Fruit fly (Drosophila melanogaster) whole organism, embryonic: ENCODE data around the gene Glut4EF.

Source experiments
- ATbp ChIP-seq: fragments of 200-800 bp; sonication (Bioruptor generic); optimal IDR thresholded peaks from 2 replicates; lab custom pipeline; 2017; ENCODE audit warnings: missing biosample characterization, mild to moderate bottlenecking, missing genetic modification characterization, missing genetic modification reagents
- Bdp1 ChIP-seq: fragments of 200-800 bp; sonication (Bioruptor generic); optimal IDR thresholded peaks from 3 replicates; lab custom pipeline; 2016; ENCODE audit warnings: missing biosample characterization, missing genetic modification characterization
- CG10565 ChIP-seq: fragments of 200-800 bp; sonication (Bioruptor generic); optimal IDR thresholded peaks from 3 replicates; lab custom pipeline; 2016; ENCODE audit warnings: missing biosample characterization, mild to moderate bottlenecking, missing genetic modification characterization
- CG11398 ChIP-seq: fragments of 200-800 bp; sonication (Bioruptor generic); optimal IDR thresholded peaks from 2 replicates; lab custom pipeline; 2016; ENCODE audit warnings: missing biosample characterization, missing genetic modification characterization
- CG11695 ChIP-seq: fragments of 200-800 bp; sonication (Bioruptor generic); IDR thresholded peaks from 3 replicates; pipeline ENCODE4 v1.3.6; 2022; ENCODE audit warnings: missing biosample characterization, missing genetic modification characterization
- CG13296 ChIP-seq: fragments of 200-800 bp; sonication (Bioruptor generic); optimal IDR thresholded peaks from 3 replicates; lab custom pipeline; 2018; ENCODE audit warnings: missing biosample characterization, mild to moderate bottlenecking, missing genetic modification characterization
- CG14441 ChIP-seq: fragments of 200-800 bp; sonication (Bioruptor generic); IDR thresholded peaks from 2 replicates; pipeline ENCODE4 v1.3.6; 2022; ENCODE audit warnings: missing biosample characterization, missing genetic modification characterization
- CG15479 ChIP-seq: fragments of 200-800 bp; sonication (Bioruptor generic); optimal IDR thresholded peaks from 3 replicates; lab custom pipeline; 2019; ENCODE audit warnings: missing biosample characterization, mild to moderate bottlenecking, missing genetic modification characterization, moderate library complexity
- CG18262 ChIP-seq: fragments of 200-800 bp; optimal IDR thresholded peaks from 3 replicates; lab custom pipeline; 2019; ENCODE audit warnings: missing biosample characterization, mild to moderate bottlenecking, missing genetic modification characterization, moderate library complexity
- CG18619 ChIP-seq: fragments of 200-800 bp; sonication (Bioruptor generic); optimal IDR thresholded peaks from 3 replicates; lab custom pipeline; 2017; ENCODE audit warnings: missing biosample characterization, mild to moderate bottlenecking, missing genetic modification characterization
- CG2202 ChIP-seq: fragments of 200-800 bp; sonication (Bioruptor generic); optimal IDR thresholded peaks from 2 replicates; lab custom pipeline; 2018; ENCODE audit warnings: missing biosample characterization, mild to moderate bottlenecking, missing genetic modification characterization
- CG4707 ChIP-seq: fragments of 200-800 bp; sonication (Bioruptor generic); optimal IDR thresholded peaks from 2 replicates; lab custom pipeline; 2018; ENCODE audit warnings: missing biosample characterization, mild to moderate bottlenecking, missing genetic modification characterization, moderate library complexity
- CG5245 ChIP-seq: fragments of 200-800 bp; sonication (Bioruptor generic); optimal IDR thresholded peaks from 3 replicates; lab custom pipeline; 2016; ENCODE audit warnings: missing biosample characterization, missing genetic modification characterization
- CG6254 ChIP-seq: fragments of 200-800 bp; sonication (Bioruptor generic); optimal IDR thresholded peaks from 3 replicates; lab custom pipeline; 2017; ENCODE audit warnings: mild to moderate bottlenecking, missing biosample characterization, missing genetic modification reagents, missing genetic modification characterization
- CG8924 ChIP-seq: fragments of 200-800 bp; optimal IDR thresholded peaks from 3 replicates; lab custom pipeline; 2019; ENCODE audit warnings: missing biosample characterization, mild to moderate bottlenecking, missing genetic modification characterization, moderate library complexity
- CG8944 ChIP-seq: fragments of 200-800 bp; sonication (Bioruptor generic); optimal IDR thresholded peaks from 3 replicates; lab custom pipeline; 2016; ENCODE audit warnings: missing biosample characterization, missing genetic modification characterization
- Chrac-16 ChIP-seq: fragments of 200-800 bp; sonication (Bioruptor generic); optimal IDR thresholded peaks from 3 replicates; lab custom pipeline; 2016; ENCODE audit warnings: missing biosample characterization, missing genetic modification characterization
- D ChIP-seq, 2 experiments: fragments of 200-800 bp in 1 of 2; fragments of >200 bp in 1 of 2; sonication (Bioruptor generic) in 1 of 2; optimal IDR thresholded peaks; 2 replicates in 1 of 2; 3 replicates in 1 of 2; lab custom pipeline; 2017; ENCODE audit warnings: mild to moderate bottlenecking in 1 of 2, missing biosample characterization in 1 of 2, missing genetic modification characterization in 1 of 2, missing genetic modification reagents in 1 of 2
- Dbx ChIP-seq: fragments of 200-800 bp; sonication (Bioruptor generic); IDR thresholded peaks from 3 replicates; pipeline ENCODE4 v1.3.6; 2022; ENCODE audit warnings: missing biosample characterization, missing genetic modification characterization
- Fer1 ChIP-seq: fragments of 200-800 bp; sonication (Bioruptor generic); optimal IDR thresholded peaks from 2 replicates; lab custom pipeline; 2017; ENCODE audit warnings: missing biosample characterization, mild to moderate bottlenecking, missing genetic modification characterization
- H15 ChIP-seq: fragments of 200-800 bp; sonication (Bioruptor generic); IDR thresholded peaks from 3 replicates; pipeline ENCODE4 v1.3.6; 2022; ENCODE audit warnings: missing biosample characterization, missing genetic modification characterization
- HLH4C ChIP-seq: fragments of 200-800 bp; sonication (Bioruptor generic); IDR thresholded peaks from 3 replicates; pipeline ENCODE4 v1.3.6; 2022; ENCODE audit warnings: missing biosample characterization, missing genetic modification characterization; ENCODE audit not compliant: partially characterized antibody
- HLH54F ChIP-seq: fragments of 200-800 bp; sonication (Bioruptor generic); optimal IDR thresholded peaks from 3 replicates; lab custom pipeline; 2016; ENCODE audit warnings: missing biosample characterization, missing genetic modification characterization
- Hr51 ChIP-seq, 2 experiments: fragments of 200-800 bp; sonication (Bioruptor generic); optimal IDR thresholded peaks; 2 replicates in 1 of 2; 3 replicates in 1 of 2; lab custom pipeline; 2016 to 2018; ENCODE audit warnings: missing biosample characterization in 2 of 2, missing genetic modification characterization in 2 of 2, mild to moderate bottlenecking in 1 of 2, moderate library complexity in 1 of 2
- Hsf ChIP-seq: fragments of 200-800 bp; sonication (Bioruptor generic); optimal IDR thresholded peaks from 3 replicates; lab custom pipeline; 2016; ENCODE audit warnings: missing biosample characterization, missing genetic modification characterization
- Jarid2 ChIP-seq: fragments of 200-800 bp; sonication (Bioruptor generic); optimal IDR thresholded peaks from 3 replicates; lab custom pipeline; 2017; ENCODE audit warnings: mild to moderate bottlenecking, missing biosample characterization, missing genetic modification reagents, missing genetic modification characterization
- MTF-1 ChIP-seq: fragments of 200-800 bp; sonication (Bioruptor generic); optimal IDR thresholded peaks from 2 replicates; lab custom pipeline; 2018; ENCODE audit warnings: missing biosample characterization, mild to moderate bottlenecking, missing genetic modification characterization, borderline replicate concordance
- Optix ChIP-seq: fragments of 200-800 bp; sonication (Bioruptor generic); IDR thresholded peaks from 3 replicates; pipeline ENCODE4 v1.3.6; 2022; ENCODE audit warnings: missing biosample characterization, missing genetic modification characterization
- Rx ChIP-seq: fragments of 200-800 bp; sonication (Bioruptor generic); IDR thresholded peaks from 2 replicates; pipeline ENCODE4 v1.3.6; 2022; ENCODE audit warnings: missing biosample characterization, missing genetic modification characterization
- Scr ChIP-seq: fragments of 200-800 bp; sonication (Bioruptor generic); IDR thresholded peaks from 2 replicates; pipeline ENCODE4 v1.3.6; 2022; ENCODE audit warnings: missing biosample characterization, missing genetic modification characterization; ENCODE audit not compliant: partially characterized antibody
- Usf ChIP-seq: fragments of 200-800 bp; sonication (Bioruptor generic); optimal IDR thresholded peaks from 2 replicates; lab custom pipeline; 2017; ENCODE audit warnings: missing genotype, missing biosample characterization, missing genetic modification characterization
- YL-1 ChIP-seq: fragments of 200-800 bp; sonication (Bioruptor generic); optimal IDR thresholded peaks from 3 replicates; lab custom pipeline; 2017; ENCODE audit warnings: missing biosample characterization, mild to moderate bottlenecking, missing genetic modification characterization
- ac ChIP-seq: fragments of 200-800 bp; sonication (Bioruptor generic); optimal IDR thresholded peaks from 3 replicates; lab custom pipeline; 2017; ENCODE audit warnings: missing biosample characterization, mild to moderate bottlenecking, missing genetic modification characterization
- cas ChIP-seq: fragments of 200-800 bp; sonication (Bioruptor generic); IDR thresholded peaks from 2 replicates; pipeline ENCODE4 v1.3.6; 2022; ENCODE audit warnings: missing biosample characterization, missing genetic modification characterization
- dpn ChIP-seq, 2 experiments: fragments of 200-800 bp; sonication (Bioruptor generic); optimal IDR thresholded peaks; 3 replicates each; lab custom pipeline; 2016; ENCODE audit warnings: missing biosample characterization in 2 of 2, missing genetic modification characterization in 2 of 2
- eve ChIP-seq, 2 experiments: fragments of >200 bp; optimal IDR thresholded peaks; 2 replicates each; lab custom pipeline; 2017; ENCODE audit warnings: missing biosample characterization in 2 of 2, missing genetic modification characterization in 2 of 2
- exex ChIP-seq: fragments of 200-800 bp; sonication (Bioruptor generic); optimal IDR thresholded peaks from 4 replicates; lab custom pipeline; 2018; ENCODE audit warnings: missing biosample characterization, mild to moderate bottlenecking, missing genetic modification characterization, moderate library complexity
- eyg ChIP-seq: fragments of 200-800 bp; sonication (Bioruptor generic); optimal IDR thresholded peaks from 3 replicates; lab custom pipeline; 2016; ENCODE audit warnings: missing biosample characterization, missing genetic modification characterization
- fd96Cb ChIP-seq: fragments of 200-800 bp; sonication (Bioruptor generic); optimal IDR thresholded peaks from 2 replicates; lab custom pipeline; 2018; ENCODE audit warnings: missing biosample characterization, mild to moderate bottlenecking, missing genetic modification characterization, moderate library complexity
- nau ChIP-seq: fragments of 200-800 bp; sonication (Bioruptor generic); optimal IDR thresholded peaks from 3 replicates; lab custom pipeline; 2017; ENCODE audit warnings: missing biosample characterization, mild to moderate bottlenecking, missing genetic modification characterization, missing genetic modification reagents
- oc ChIP-seq: fragments of 200-800 bp; sonication (Bioruptor generic); optimal IDR thresholded peaks from 2 replicates; lab custom pipeline; 2018; ENCODE audit warnings: missing biosample characterization, mild to moderate bottlenecking, missing genetic modification characterization, moderate library complexity
- prd ChIP-seq, 3 experiments: fragments of >200 bp in 2 of 3; fragments of 200-800 bp in 1 of 3; sonication (Bioruptor generic) in 1 of 3; optimal IDR thresholded peaks in 2 of 3; IDR thresholded peaks in 1 of 3; 2 replicates in 2 of 3; 3 replicates in 1 of 3; pipeline versions ENCODE4 v1.3.6 to Lab custom; 2017 to 2022; ENCODE audit warnings: missing biosample characterization in 1 of 3, missing genetic modification characterization in 1 of 3
- pros ChIP-seq: fragments of 200-800 bp; sonication (Bioruptor generic); optimal IDR thresholded peaks from 3 replicates; lab custom pipeline; 2019; ENCODE audit warnings: missing biosample characterization, mild to moderate bottlenecking, missing genetic modification characterization, moderate library complexity
- tio ChIP-seq: fragments of 200-800 bp; sonication (Bioruptor generic); optimal IDR thresholded peaks from 2 replicates; lab custom pipeline; 2017; ENCODE audit warnings: missing biosample characterization, missing genetic modification characterization, inconsistent platforms
- trem ChIP-seq: fragments of 200-800 bp; optimal IDR thresholded peaks from 3 replicates; lab custom pipeline; 2019; ENCODE audit warnings: missing biosample characterization, mild to moderate bottlenecking, missing genetic modification characterization, moderate library complexity
- unc-4 ChIP-seq: fragments of 200-800 bp; sonication (Bioruptor generic); IDR thresholded peaks from 2 replicates; pipeline ENCODE4 v1.3.6; 2022; ENCODE audit warnings: missing biosample characterization, missing genetic modification characterization; ENCODE audit not compliant: partially characterized antibody
- unpg ChIP-seq: fragments of 200-800 bp; sonication (Bioruptor generic); optimal IDR thresholded peaks from 3 replicates; lab custom pipeline; 2018; ENCODE audit warnings: missing biosample characterization, mild to moderate bottlenecking, missing genetic modification characterization, moderate library complexity
- usp ChIP-seq: fragments of >200 bp; optimal IDR thresholded peaks from 2 replicates; lab custom pipeline; 2017; ENCODE audit warnings: missing biosample characterization, missing genetic modification characterization
- wek ChIP-seq: fragments of 200-800 bp; sonication (Bioruptor generic); optimal IDR thresholded peaks from 3 replicates; lab custom pipeline; 2018; ENCODE audit warnings: missing biosample characterization, mild to moderate bottlenecking, missing genetic modification characterization, moderate library complexity
- zfh1 ChIP-seq: fragments of 200-800 bp; sonication (Bioruptor generic); IDR thresholded peaks from 3 replicates; pipeline ENCODE4 v1.3.6; 2022; ENCODE audit warnings: missing biosample characterization, missing genetic modification characterization

Glut4EF gene

DNA sequence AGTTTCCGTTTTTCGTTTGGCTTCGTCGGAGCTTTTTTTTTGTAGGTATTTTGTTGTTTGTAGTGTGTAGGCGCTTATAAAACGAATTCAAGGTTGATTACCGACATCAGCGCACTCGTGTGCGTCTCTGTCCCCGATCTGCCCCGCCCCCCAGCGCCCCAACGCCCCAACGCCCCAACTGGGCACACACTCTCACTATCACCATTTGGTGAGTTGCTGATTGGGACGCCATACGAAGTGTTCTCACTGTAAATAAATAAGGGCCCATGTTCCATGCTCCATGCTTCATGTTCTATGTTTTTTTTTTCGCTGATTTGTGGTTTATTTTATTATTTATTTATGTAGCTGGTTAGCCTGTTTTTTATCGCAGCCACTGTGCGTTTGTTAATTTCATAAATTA is 17.0 kb downstream of the Glut4EF start (continued):
- peak; percentile 53; the same call in 1 of the 3 replicates for TF ChIP-seq Dbx (GFP tag; lab: Robert Waterston, UW)
- TF ChIP-seq zfh1 (GFP tag; lab: Robert Waterston, UW) = no peak
- TF ChIP-seq CG5245 (GFP tag; lab: Kevin White, UChicago) = no peak
- no peak for TF ChIP-seq YL-1 (GFP tag; lab: Kevin White, UChicago)
- no peak for TF ChIP-seq Hsf (GFP tag; lab: Kevin White, UChicago)
- TF ChIP-seq exex = peak; percentile 7
- no peak for TF ChIP-seq unpg (GFP tag; lab: Kevin White, UChicago)
- no peak for TF ChIP-seq wek
- no peak for TF ChIP-seq cas
- no peak for TF ChIP-seq Hr51 (GFP tag; optimal IDR thresholded peaks at IDR 0.05; lab: Kevin White, UChicago)
- no peak for TF ChIP-seq HLH4C
- TF ChIP-seq Chrac-16 (GFP tag; lab: Kevin White, UChicago) = no peak
- no peak for TF ChIP-seq CG6254 (GFP tag; lab: Kevin White, UChicago)
- TF ChIP-seq CG4707 (GFP tag; lab: Kevin White, UChicago) = no peak
- TF ChIP-seq HLH54F (GFP tag; lab: Kevin White, UChicago) = no peak
- TF ChIP-seq oc (tag; lab: Kevin White, UChicago) = no peak
- no peak for TF ChIP-seq prd (optimal IDR thresholded peaks at IDR 0.05; lab: Kevin White, UChicago)
- no peak for TF ChIP-seq prd (GFP tag; IDR thresholded peaks at IDR 0.05; lab: Robert Waterston, UW)
- TF ChIP-seq H15 (GFP tag; lab: Robert Waterston, UW) = no peak
- no peak for TF ChIP-seq eve (GFP tag; optimal IDR thresholded peaks at IDR 0.05; lab: Kevin White, UChicago)
- no peak for TF ChIP-seq usp (GFP tag; lab: Kevin White, UChicago)
- TF ChIP-seq pros (GFP tag; lab: Kevin White, UChicago) = no peak
- no peak for TF ChIP-seq Optix
- TF ChIP-seq CG11398 (GFP tag; lab: Kevin White, UChicago) = no peak
- TF ChIP-seq trem (tag; lab: Kevin White, UChicago) = no peak
- TF ChIP-seq MTF-1 (GFP tag; lab: Kevin White, UChicago) = peak; percentile 26
- no peak for TF ChIP-seq CG10565 (GFP tag; lab: Kevin White, UChicago)
- TF ChIP-seq CG2202 (tag; lab: Kevin White, UChicago) = no peak
- TF ChIP-seq Usf (GFP tag; lab: Kevin White, UChicago) = no peak
- TF ChIP-seq CG8944 (GFP tag; lab: Kevin White, UChicago) = no peak
- TF ChIP-seq ATbp (GFP tag; lab: Kevin White, UChicago) = no peak
- no peak for TF ChIP-seq D (optimal IDR thresholded peaks at IDR 0.05; lab: Kevin White, UChicago)
- TF ChIP-seq D (GFP tag; optimal IDR thresholded peaks at IDR 0.05; lab: Kevin White, UChicago) = no peak
- TF ChIP-seq CG15479 = no peak
- TF ChIP-seq eyg = no peak
- TF ChIP-seq CG18262 (tag; lab: Kevin White, UChicago) = no peak
- TF ChIP-seq CG13296 (GFP tag; lab: Kevin White, UChicago) = no peak
- 0 out of 3 replicates have a peak, but pooled peaks have one; percentile 29 for TF ChIP-seq CG11695 (GFP tag; lab: Robert Waterston, UW)
- peak; percentile 53; the same call in 1 of the 2 replicates for TF ChIP-seq CG14441
- TF ChIP-seq unc-4 (GFP tag; lab: Robert Waterston, UW) = no peak
- no peak for TF ChIP-seq Scr
- TF ChIP-seq Bdp1 = no peak
- no peak for TF ChIP-seq nau (GFP tag; lab: Kevin White, UChicago)
- no peak for TF ChIP-seq ac (GFP tag; lab: Kevin White, UChicago)
- no peak for TF ChIP-seq Rx (GFP tag; lab: Robert Waterston, UW)
- no peak for TF ChIP-seq CG18619 (GFP tag; lab: Kevin White, UChicago)
- TF ChIP-seq CG8924 = no peak
- no peak for TF ChIP-seq tio (GFP tag; lab: Kevin White, UChicago)
- no peak for TF ChIP-seq dpn (GFP tag; optimal IDR thresholded peaks at IDR 0.05; lab: Kevin White, UChicago)
- no peak for TF ChIP-seq fd96Cb
- TF ChIP-seq Jarid2 (GFP tag; lab: Kevin White, UChicago) = no peak
- TF ChIP-seq Fer1 (GFP tag; lab: Kevin White, UChicago) = peak; percentile 44
